Worm (Caenorhabditis elegans): Measurements from ENCODE around the gene F17A2.16.

F17A2.16 gene

DNA sequence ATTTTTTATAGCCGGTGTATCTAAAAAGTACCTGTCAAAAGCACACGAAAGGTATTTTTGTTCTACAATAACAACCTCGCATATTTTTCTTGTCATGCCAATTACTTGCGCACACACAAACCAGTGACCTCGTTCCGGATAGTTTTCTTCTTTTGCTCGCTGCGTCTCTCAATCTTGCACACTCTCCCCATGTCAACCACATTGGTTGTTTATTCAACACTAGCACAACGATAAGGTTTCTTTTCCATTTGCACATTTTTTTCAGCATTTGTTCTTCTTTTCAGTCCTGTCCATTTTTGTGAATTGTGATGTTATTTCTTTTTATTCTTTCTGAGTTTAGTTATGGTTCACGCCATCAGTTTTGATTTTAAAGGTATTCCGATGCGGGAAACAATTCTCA lies 42.0 kb downstream of the F17A2.16 start, which contains the start of gene F42F12.3:
TSS of gene F42F12.3 (plus strand) at position 372 of the 400 bp plus-strand sequence.
- no peak for TF ChIP-seq pes-1 (GFP tag; IDR thresholded peaks at IDR 0.05)

DNA sequence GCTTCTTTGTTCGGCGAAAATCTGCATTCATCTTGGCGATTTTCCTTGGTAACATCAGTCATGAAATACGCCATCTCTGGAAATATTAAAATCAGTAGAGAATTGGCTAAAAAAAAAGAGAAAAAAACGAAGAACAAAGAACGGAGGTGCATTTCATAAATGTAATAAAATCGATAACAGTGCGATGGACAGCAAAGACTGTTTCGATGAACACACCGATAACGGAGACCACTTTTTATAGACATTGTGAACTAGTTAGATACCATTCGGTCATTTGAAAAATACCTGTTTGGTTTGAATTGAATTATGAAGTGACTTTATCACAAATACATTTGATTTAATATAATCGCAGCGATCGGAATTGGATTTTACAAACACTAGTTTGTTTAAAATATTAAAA lies 44.6 kb downstream of the F17A2.16 start, which contains the start of gene F42F12.4:
TSS of gene F42F12.4 (minus strand) at position 76 of the 400 bp plus-strand sequence.
- TF ChIP-seq tbx-11 (GFP tag; IDR thresholded peaks at IDR 0.05) (no peak), ceh-13 (GFP tag; optimal IDR thresholded peaks at IDR 0.05) (no peak), scrt-1 (GFP tag; IDR thresholded peaks at IDR 0.05) (no peak), B0310.2 (tag; optimal IDR thresholded peaks at IDR 0.05) (no peak)

DNA sequence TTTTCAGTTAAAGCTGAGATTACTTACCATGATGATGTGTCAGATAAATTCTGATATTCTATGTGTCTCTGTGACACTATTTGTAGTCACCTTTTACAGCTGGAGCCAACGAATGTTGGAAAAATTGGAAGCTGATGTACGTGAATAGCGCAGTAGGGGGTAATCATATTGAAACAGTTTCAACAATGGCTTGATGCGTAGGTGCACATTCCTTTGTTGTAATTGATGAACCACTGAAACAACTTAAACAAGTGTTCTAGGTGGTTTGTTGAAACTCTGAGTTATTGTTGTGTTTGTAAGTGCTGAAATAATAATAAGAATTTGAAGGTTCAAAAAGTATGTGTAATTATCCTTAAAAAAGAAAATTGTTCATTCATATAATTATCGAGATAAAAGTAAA lies 48.3 kb downstream of the F17A2.16 start, which contains the start of gene nspc-12:
TSS of gene nspc-12 (minus strand) at position 101 of the 400 bp plus-strand sequence.
- TF ChIP-seq hnd-1 (tag; optimal IDR thresholded peaks at IDR 0.05) (no peak), hmbx-1 (tag; optimal IDR thresholded peaks at IDR 0.05) (no peak), ceh-36 (tag; optimal IDR thresholded peaks at IDR 0.05) (no peak), aly-1 (tag; optimal IDR thresholded peaks at IDR 0.05) (no peak), ceh-13 (GFP tag; optimal IDR thresholded peaks at IDR 0.05) (no peak)

DNA sequence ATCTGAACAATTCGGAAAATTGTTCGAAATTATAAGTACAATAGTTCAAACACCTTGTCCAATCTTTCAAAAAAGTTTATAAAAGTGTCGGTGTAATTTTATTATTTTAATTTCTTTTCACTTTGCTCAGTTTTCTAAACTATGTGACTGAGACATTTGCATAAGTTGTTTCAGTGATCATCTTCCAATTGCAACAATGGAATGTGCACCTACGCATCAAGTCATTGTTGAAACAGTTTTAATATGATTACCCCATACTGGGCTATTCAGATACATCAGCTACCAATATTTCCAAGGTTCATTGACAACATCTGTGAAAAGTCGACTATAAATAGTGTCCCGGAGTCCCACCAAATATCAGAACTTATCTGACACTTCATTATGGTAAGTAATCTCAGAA lies 48.9 kb downstream of the F17A2.16 start, which contains the start of gene nspc-13:
TSS of gene nspc-13 (plus strand) at position 301 of the 400 bp plus-strand sequence.
- TF ChIP-seq F13C5.2 (tag; optimal IDR thresholded peaks at IDR 0.05) (no peak), sea-1 (GFP tag; conservative IDR thresholded peaks at IDR 0.05) (no peak), hmbx-1 (tag; optimal IDR thresholded peaks at IDR 0.05) (no peak), ama-1 (optimal IDR thresholded peaks at IDR 0.05) (no peak), pes-1 (GFP tag; IDR thresholded peaks at IDR 0.05) (no peak), B0310.2 (tag; optimal IDR thresholded peaks at IDR 0.05) (no peak), tra-4 (tag; optimal IDR thresholded peaks at IDR 0.05) (no peak), tbx-37 (GFP tag; conservative IDR thresholded peaks at IDR 0.05) (no peak), ceh-13 (GFP tag; optimal IDR thresholded peaks at IDR 0.05) (no peak), ets-7 (tag; optimal IDR thresholded peaks at IDR 0.05) (no peak), hnd-1 (tag; optimal IDR thresholded peaks at IDR 0.05) (no peak)

DNA sequence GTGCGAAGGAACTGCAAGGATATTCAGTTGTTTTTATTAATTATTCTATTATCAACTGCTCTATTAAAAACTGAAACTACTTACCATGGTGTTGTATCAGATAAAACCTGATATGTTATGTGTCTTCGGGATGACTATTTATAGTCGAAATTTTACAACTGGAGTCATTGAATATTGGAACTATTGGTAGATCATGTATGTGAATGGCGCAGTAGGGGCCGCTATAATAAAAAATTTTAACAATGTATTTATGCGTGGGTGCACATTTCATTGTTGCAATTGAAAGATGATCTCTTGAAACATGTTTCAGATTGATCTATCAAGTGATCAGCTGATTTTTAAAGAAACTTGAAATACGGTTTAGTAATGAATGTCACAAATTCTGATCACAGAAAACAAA lies 50.7 kb downstream of the F17A2.16 start, which contains the start of gene nspc-14:
TSS of gene nspc-14 (minus strand) at position 101 of the 400 bp plus-strand sequence.
- TF ChIP-seq F13C5.2 (tag; optimal IDR thresholded peaks at IDR 0.05) (no peak), ceh-36 (tag; optimal IDR thresholded peaks at IDR 0.05) (no peak), scrt-1 (GFP tag; IDR thresholded peaks at IDR 0.05) (no peak), tbx-11 (GFP tag; IDR thresholded peaks at IDR 0.05) (no peak), hnd-1 (tag; optimal IDR thresholded peaks at IDR 0.05) (no peak), ets-7 (tag; optimal IDR thresholded peaks at IDR 0.05) (no peak), hmg-4 (GFP tag; optimal IDR thresholded peaks at IDR 0.05) (no peak), B0310.2 (tag; optimal IDR thresholded peaks at IDR 0.05) (no peak), flt-1 (GFP tag; IDR thresholded peaks at IDR 0.05) (no peak), aly-1 (tag; optimal IDR thresholded peaks at IDR 0.05) (no peak)
